Worm (Caenorhabditis elegans) whole organism, L3 larva: ENCODE results near the gene nhr-68.

Source experiments
- ZK546.5 ChIP-seq: sonication (generic microtip); optimal IDR thresholded peaks from 2 replicates; lab custom pipeline; 2017; ENCODE audit warnings: missing biosample characterization, missing genetic modification characterization
- ceh-82 ChIP-seq: fragments of 150-350 bp; optimal IDR thresholded peaks from 2 replicates; lab custom pipeline; 2014; ENCODE audit warnings: missing biosample characterization, missing genetic modification characterization
- elt-1 ChIP-seq: fragments of 150-350 bp; optimal IDR thresholded peaks from 2 replicates; lab custom pipeline; 2014; ENCODE audit warnings: missing biosample characterization, missing genetic modification characterization
- elt-3 ChIP-seq, 3 experiments: fragments of 150-350 bp in 1 of 3; sonication (generic microtip) in 2 of 3; optimal IDR thresholded peaks; 2 replicates in 2 of 3; 4 replicates in 1 of 3; lab custom pipeline; 2014 to 2017; ENCODE audit warnings: missing biosample characterization in 3 of 3, missing genetic modification characterization in 3 of 3
- nhr-28 ChIP-seq: fragments of 150-350 bp; optimal IDR thresholded peaks from 2 replicates; lab custom pipeline; 2014; ENCODE audit warnings: missing biosample characterization, missing genetic modification characterization
- nhr-77 ChIP-seq: fragments of 150-350 bp; optimal IDR thresholded peaks from 2 replicates; lab custom pipeline; 2014; ENCODE audit warnings: missing biosample characterization, missing genetic modification characterization
- unc-39 ChIP-seq: sonication (generic microtip); optimal IDR thresholded peaks from 4 replicates; lab custom pipeline; 2017; ENCODE audit warnings: missing biosample characterization, missing genetic modification characterization
- unc-62 ChIP-seq: fragments of 150-350 bp; sonication (generic microtip); optimal IDR thresholded peaks from 4 replicates; lab custom pipeline; 2014; ENCODE audit warnings: missing biosample characterization, missing genetic modification reagents, missing genetic modification characterization

DNA sequence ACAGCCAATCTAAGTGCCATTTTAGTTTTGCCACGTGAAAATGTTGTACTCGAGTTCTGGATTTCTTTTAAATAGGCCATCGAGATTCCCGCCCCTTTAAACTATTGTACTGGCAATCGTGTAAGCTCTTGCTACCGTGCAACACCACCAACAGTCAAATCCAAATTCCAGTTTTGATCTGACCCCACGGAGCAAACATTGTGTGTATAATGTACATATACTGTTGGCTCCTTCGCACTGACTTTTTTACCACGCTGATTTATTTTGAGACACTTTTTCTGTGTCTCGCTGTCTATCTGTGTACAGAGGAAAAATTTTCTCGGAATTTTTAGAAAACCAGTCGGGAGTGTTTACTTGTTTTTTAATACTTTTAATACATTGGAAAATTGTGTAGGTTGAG is 36.8 kb downstream of the nhr-68 start, which contains the start of gene piit-1:
- no peak for TF ChIP-seq elt-3 (tag; optimal IDR thresholded peaks at IDR 0.05; lab: Kevin White, UChicago)
- TF ChIP-seq nhr-28 (tag; lab: Kevin White, UChicago): no peak
- no peak for TF ChIP-seq unc-62 (GFP tag; lab: Kevin White, UChicago)
- no peak for TF ChIP-seq ZK546.5 (tag; lab: Kevin White, UChicago)
- TF ChIP-seq ceh-82 (tag; lab: Kevin White, UChicago): no peak
- no peak for TF ChIP-seq nhr-77 (tag; lab: Kevin White, UChicago)
- TF ChIP-seq elt-1 (tag; lab: Kevin White, UChicago): no peak
- TF ChIP-seq unc-39 (tag; lab: Kevin White, UChicago): no peak
